Worm (Caenorhabditis elegans) whole organism, young adult: ENCODE data around the gene atg-10.

Experiments
- F10E7.11 ChIP-seq: sonication (generic microtip); optimal IDR thresholded peaks from 2 replicates; lab custom pipeline; 2017; ENCODE audit warnings: mild to moderate bottlenecking, missing genetic modification characterization, moderate library complexity, missing compliant biosample characterization
- F22D6.2 ChIP-seq: sonication (generic microtip); optimal IDR thresholded peaks from 2 replicates; lab custom pipeline; 2016; ENCODE audit warnings: mild to moderate bottlenecking, missing genetic modification characterization, missing compliant biosample characterization
- F57A8.1 ChIP-seq: fragments of 200-800 bp; sonication (Bioruptor generic); optimal IDR thresholded peaks from 2 replicates; lab custom pipeline; 2018; ENCODE audit warnings: mild to moderate bottlenecking, missing genetic modification characterization, moderate library complexity, missing compliant biosample characterization
- T26A5.8 ChIP-seq: sonication (generic microtip); optimal IDR thresholded peaks from 2 replicates; lab custom pipeline; 2016; ENCODE audit warnings: missing genetic modification characterization, missing compliant biosample characterization
- Y79H2A.3 ChIP-seq: fragments of 200-800 bp; sonication (Bioruptor generic); conservative IDR thresholded peaks from 2 replicates; pipeline ENCODE4 v1.3.6; 2022; ENCODE audit warnings: missing genetic modification reagents, missing genetic modification characterization, missing compliant biosample characterization
- aptf-2 ChIP-seq: fragments of 200-800 bp; sonication (Bioruptor generic); conservative IDR thresholded peaks from 2 replicates; pipeline ENCODE4 v1.3.6; 2022; ENCODE audit warnings: missing genetic modification reagents, missing genetic modification characterization, missing compliant biosample characterization
- atf-7 ChIP-seq: sonication (generic microtip); optimal IDR thresholded peaks from 2 replicates; lab custom pipeline; 2017; ENCODE audit warnings: mild to moderate bottlenecking, missing genetic modification characterization, missing compliant biosample characterization
- ceh-27 ChIP-seq: fragments of 200-800 bp; sonication (Bioruptor generic); optimal IDR thresholded peaks from 2 replicates; lab custom pipeline; 2018; ENCODE audit warnings: mild to moderate bottlenecking, missing genetic modification characterization, moderate library complexity, missing compliant biosample characterization
- die-1 ChIP-seq: sonication (generic microtip); optimal IDR thresholded peaks from 2 replicates; lab custom pipeline; 2016; ENCODE audit warnings: missing genotype, mild to moderate bottlenecking, missing genetic modification characterization, missing compliant biosample characterization
- dox-1 ChIP-seq: fragments of 200-800 bp; sonication (Bioruptor generic); IDR thresholded peaks from 2 replicates; pipeline ENCODE4 v1.3.6; 2022; ENCODE audit warnings: missing genetic modification reagents, missing genetic modification characterization, missing compliant biosample characterization
- efl-1 ChIP-seq: fragments of 150-350 bp; optimal IDR thresholded peaks from 2 replicates; lab custom pipeline; 2014; ENCODE audit warnings: missing biosample characterization, missing genetic modification reagents, missing genetic modification characterization
- hrde-1 ChIP-seq: sonication (generic microtip); optimal IDR thresholded peaks from 2 replicates; lab custom pipeline; 2016; ENCODE audit warnings: missing genetic modification characterization, mild to moderate bottlenecking, missing compliant biosample characterization, moderate library complexity, missing genotype, missing genetic modification reagents, borderline replicate concordance
- hsf-1 ChIP-seq: fragments of 200-800 bp; sonication (Bioruptor generic); IDR thresholded peaks from 2 replicates; pipeline ENCODE4 v1.3.6; 2022; ENCODE audit warnings: missing genetic modification reagents, missing genetic modification characterization, missing compliant biosample characterization
- lin-40 ChIP-seq: sonication (generic microtip); optimal IDR thresholded peaks from 2 replicates; lab custom pipeline; 2016; ENCODE audit warnings: missing genetic modification characterization, mild to moderate bottlenecking, missing compliant biosample characterization, missing genotype, missing genetic modification reagents
- lsl-1 ChIP-seq: fragments of 200-800 bp; sonication (Bioruptor generic); optimal IDR thresholded peaks from 2 replicates; lab custom pipeline; 2018; ENCODE audit warnings: mild to moderate bottlenecking, missing genetic modification characterization, moderate library complexity, missing compliant biosample characterization
- lsy-27 ChIP-seq: sonication (generic microtip); optimal IDR thresholded peaks from 2 replicates; lab custom pipeline; 2017; ENCODE audit warnings: missing genetic modification characterization, mild to moderate bottlenecking, missing compliant biosample characterization, antibody characterized with exemption, missing genotype, borderline replicate concordance; ENCODE audit not compliant: insufficient read depth
- madf-3 ChIP-seq: fragments of 200-800 bp; sonication (Bioruptor generic); IDR thresholded peaks from 2 replicates; pipeline ENCODE4 v1.3.6; 2022; ENCODE audit warnings: missing genetic modification reagents, missing genetic modification characterization, missing compliant biosample characterization
- madf-6 ChIP-seq: fragments of 200-800 bp; sonication (Bioruptor generic); IDR thresholded peaks from 2 replicates; pipeline ENCODE4 v1.3.6; 2022; ENCODE audit warnings: missing genetic modification reagents, missing genetic modification characterization, missing compliant biosample characterization
- madf-8 ChIP-seq: fragments of 200-800 bp; sonication (Bioruptor generic); conservative IDR thresholded peaks from 2 replicates; pipeline ENCODE4 v1.3.6; 2022; ENCODE audit warnings: missing genetic modification reagents, missing genetic modification characterization, missing compliant biosample characterization
- nhr-27 ChIP-seq: fragments of 200-800 bp; sonication (Bioruptor generic); optimal IDR thresholded peaks from 2 replicates; lab custom pipeline; 2018; ENCODE audit warnings: mild to moderate bottlenecking, missing genetic modification characterization, moderate library complexity, missing compliant biosample characterization
- nhr-80 ChIP-seq: sonication (generic microtip); optimal IDR thresholded peaks from 2 replicates; lab custom pipeline; 2016; ENCODE audit warnings: missing genetic modification characterization, missing compliant biosample characterization
- sea-2 ChIP-seq: fragments of 200-800 bp; sonication (Bioruptor generic); IDR thresholded peaks from 2 replicates; pipeline ENCODE4 v1.3.6; 2022; ENCODE audit warnings: missing genetic modification characterization, missing compliant biosample characterization
- snpc-3.4 ChIP-seq: sonication (generic microtip); optimal IDR thresholded peaks from 2 replicates; lab custom pipeline; 2017; ENCODE audit warnings: missing genetic modification characterization, mild to moderate bottlenecking, missing compliant biosample characterization, antibody characterized with exemption, moderate library complexity, missing genotype, missing genetic modification reagents
- somi-1 ChIP-seq: fragments of 200-800 bp; sonication (Bioruptor generic); optimal IDR thresholded peaks from 2 replicates; lab custom pipeline; 2018; ENCODE audit warnings: mild to moderate bottlenecking, missing genetic modification characterization, missing compliant biosample characterization
- xnd-1 ChIP-seq: sonication (generic microtip); optimal IDR thresholded peaks from 2 replicates; lab custom pipeline; 2016; ENCODE audit warnings: missing genotype, missing genetic modification reagents, missing genetic modification characterization, missing compliant biosample characterization
- ztf-18 ChIP-seq: sonication (generic microtip); optimal IDR thresholded peaks from 2 replicates; lab custom pipeline; 2016; ENCODE audit warnings: missing genotype, mild to moderate bottlenecking, missing genetic modification characterization, missing compliant biosample characterization

atg-10 gene

DNA sequence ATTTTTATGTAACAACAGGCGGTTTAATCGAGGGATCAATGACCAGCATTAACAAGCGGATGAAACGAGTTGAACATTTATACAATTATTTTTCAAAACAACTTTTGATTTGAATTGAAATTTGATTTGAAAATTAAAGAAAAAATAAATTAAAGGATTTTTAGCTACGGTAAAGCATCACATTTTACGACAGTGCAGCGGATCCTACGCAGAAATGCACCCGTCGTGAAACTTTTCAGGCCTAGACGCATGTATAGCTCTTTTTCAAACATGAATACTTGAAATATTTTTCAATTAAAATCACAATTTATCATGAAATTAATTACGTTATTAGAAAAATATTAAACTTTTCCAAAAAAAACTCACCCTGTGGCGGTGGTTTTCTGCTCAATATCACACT, 42.1 kb downstream of the atg-10 start:
- no peak for TF ChIP-seq lin-40
- TF ChIP-seq lsl-1 (GFP tag; lab: Kevin White, UChicago), result peak; percentile 51
- no peak for TF ChIP-seq ztf-18
- TF ChIP-seq madf-6 (GFP tag; lab: Robert Waterston, UW), result peak; percentile 72
- TF ChIP-seq xnd-1 (tag; lab: Kevin White, UChicago), result peak; percentile 57
- TF ChIP-seq madf-8 (GFP tag; lab: Robert Waterston, UW), result peak; percentile 77
- no peak for TF ChIP-seq atf-7 (tag; lab: Kevin White, UChicago)

- no peak for TF ChIP-seq F10E7.11 (tag; lab: Kevin White, UChicago)
- no peak for TF ChIP-seq efl-1 (GFP tag; lab: Kevin White, UChicago)
- no peak for TF ChIP-seq madf-8 (GFP tag; lab: Robert Waterston, UW)
- TF ChIP-seq hrde-1, result no peak
- TF ChIP-seq madf-3 (GFP tag; lab: Robert Waterston, UW), result no peak
- TF ChIP-seq hsf-1 (GFP tag; lab: Robert Waterston, UW), result no peak
- TF ChIP-seq lsl-1 (GFP tag; lab: Kevin White, UChicago), result no peak
- no peak for TF ChIP-seq sea-2 (GFP tag; lab: Robert Waterston, UW)
- TF ChIP-seq dox-1 (GFP tag; lab: Robert Waterston, UW), result no peak
Observed at ce11 chrII:8701619-8702350, 42.9 kb downstream of the atg-10 start, which contains the start of gene sphk-1. TSS of gene sphk-1 (minus strand) at chrII:8701669.

ce11 chrII:8703729-8704128, 44.8 kb downstream of the atg-10 start, which contains the start of gene ceh-7:
TSS of gene ceh-7 (minus strand) at chrII:8703829.
- TF ChIP-seq ceh-27 (no peak), somi-1 (no peak), snpc-3.4 (no peak), F22D6.2 (no peak), nhr-27 (tag; lab: Kevin White, UChicago) (no peak), F57A8.1 (GFP tag; lab: Kevin White, UChicago) (no peak), T26A5.8 (tag; lab: Kevin White, UChicago) (no peak), efl-1 (GFP tag; lab: Kevin White, UChicago) (no peak), lsy-27 (tag; lab: Kevin White, UChicago) (no peak)

ce11 chrII:8704413-8704874, 45.5 kb downstream of the atg-10 start, which contains the start of gene prx-5:
TSS of gene prx-5 (plus strand) at chrII:8704824.
- peak; percentile 16 for TF ChIP-seq nhr-80 (tag; lab: Kevin White, UChicago)
- TF ChIP-seq die-1 (tag; lab: Kevin White, UChicago), result no peak
- no peak for TF ChIP-seq F57A8.1 (GFP tag; lab: Kevin White, UChicago)
- no peak for TF ChIP-seq Y79H2A.3 (GFP tag; lab: Robert Waterston, UW)

ce11 chrII:8707024-8707423, 48.1 kb downstream of the atg-10 start, which contains the start of gene cup-16:
TSS of gene cup-16 (plus strand) at chrII:8707155.
- TF ChIP-seq aptf-2 (GFP tag; lab: Robert Waterston, UW) (no peak), somi-1 (peak; percentile 49)
